Worm (Caenorhabditis elegans) whole organism, L3 larva: ENCODE measurements around the gene ncx-10.

ENCODE experiments used
- ceh-16 ChIP-seq: sonication (generic microtip); optimal IDR thresholded peaks from 2 replicates; lab custom pipeline; 2017; ENCODE audit warnings: missing biosample characterization, missing genetic modification characterization
- egl-5 ChIP-seq: fragments of 150-350 bp; optimal IDR thresholded peaks from 2 replicates; lab custom pipeline; 2017; ENCODE audit warnings: missing biosample characterization, missing genetic modification reagents, missing genetic modification characterization, inconsistent platforms
- elt-2 ChIP-seq: sonication (generic microtip); optimal IDR thresholded peaks from 2 replicates; lab custom pipeline; 2016; ENCODE audit warnings: missing genetic modification reagents, mild to moderate bottlenecking, missing genetic modification characterization, missing compliant biosample characterization
- jun-1 ChIP-seq: fragments of 150-350 bp; optimal IDR thresholded peaks from 2 replicates; lab custom pipeline; 2014; ENCODE audit warnings: missing biosample characterization, missing genetic modification reagents, missing genetic modification characterization
- lin-15B ChIP-seq: fragments of 150-350 bp; optimal IDR thresholded peaks from 2 replicates; lab custom pipeline; 2014; ENCODE audit warnings: missing biosample characterization, missing genetic modification characterization
- lin-39 ChIP-seq: fragments of 150-350 bp; optimal IDR thresholded peaks from 2 replicates; lab custom pipeline; 2018; ENCODE audit warnings: missing biosample characterization, missing genetic modification reagents, missing genetic modification characterization
- nfya-1 ChIP-seq: sonication (generic microtip); optimal IDR thresholded peaks from 2 replicates; lab custom pipeline; 2017; ENCODE audit warnings: missing genetic modification characterization, mild to moderate bottlenecking, missing compliant biosample characterization, antibody characterized with exemption, moderate library complexity; ENCODE audit not compliant: insufficient read depth
- nhr-237 ChIP-seq: fragments of 150-350 bp; optimal IDR thresholded peaks from 2 replicates; lab custom pipeline; 2014; ENCODE audit warnings: missing biosample characterization, missing genetic modification characterization
- nhr-43 ChIP-seq: sonication (generic microtip); optimal IDR thresholded peaks from 2 replicates; lab custom pipeline; 2016; ENCODE audit warnings: mild to moderate bottlenecking, missing genetic modification characterization, missing compliant biosample characterization; ENCODE audit not compliant: poor library complexity, severe bottlenecking
- nhr-77 ChIP-seq: fragments of 150-350 bp; optimal IDR thresholded peaks from 2 replicates; lab custom pipeline; 2014; ENCODE audit warnings: missing biosample characterization, missing genetic modification characterization
- pha-4 ChIP-seq: fragments of 150-350 bp; optimal IDR thresholded peaks from 2 replicates; lab custom pipeline; 2014; ENCODE audit warnings: missing biosample characterization, missing genetic modification reagents, missing genetic modification characterization
- pqm-1 ChIP-seq: fragments of 150-350 bp; optimal IDR thresholded peaks from 2 replicates; lab custom pipeline; 2017; ENCODE audit warnings: missing biosample characterization, missing genetic modification characterization, inconsistent platforms
- sea-2 ChIP-seq: fragments of 150-350 bp; sonication (generic microtip); optimal IDR thresholded peaks from 4 replicates; lab custom pipeline; 2014; ENCODE audit warnings: missing biosample characterization, missing genetic modification reagents, missing genetic modification characterization
- skn-1 ChIP-seq: fragments of 150-350 bp; optimal IDR thresholded peaks from 2 replicates; lab custom pipeline; 2014; ENCODE audit warnings: missing biosample characterization, missing genetic modification characterization
- snpc-4 ChIP-seq: fragments of 150-350 bp; optimal IDR thresholded peaks from 2 replicates; lab custom pipeline; 2014; ENCODE audit warnings: missing biosample characterization, missing genetic modification characterization
- tbx-2 ChIP-seq: sonication (generic microtip); optimal IDR thresholded peaks from 2 replicates; lab custom pipeline; 2016; ENCODE audit warnings: mild to moderate bottlenecking, missing genetic modification characterization, missing compliant biosample characterization
- ztf-11 ChIP-seq: fragments of 150-350 bp; optimal IDR thresholded peaks from 2 replicates; lab custom pipeline; 2014; ENCODE audit warnings: missing biosample characterization, missing genetic modification characterization

The ncx-10 gene

ce11 chrV:7893812-7894381, 39.0 kb downstream of the ncx-10 start, which contains the start of gene F40A3.6:
Gene F40A3.6, minus strand, starts transcription at chrV:7893862.
- TF ChIP-seq nfya-1 (peak; percentile 37), nhr-77 (tag; lab: Kevin White, UChicago) (no peak), ceh-16 (no peak), tbx-2 (no peak), lin-39 (tag; lab: Kevin White, UChicago) (peak; percentile 13), egl-5 (tag; lab: Kevin White, UChicago) (peak; percentile 78), jun-1 (tag; lab: Kevin White, UChicago) (no peak), nhr-237 (tag; lab: Kevin White, UChicago) (no peak)

ce11 chrV:7891230-7891629, 41.7 kb downstream of the ncx-10 start, which contains the start of gene F40A3.1:
Gene F40A3.1, plus strand, starts transcription at chrV:7891530.
- TF ChIP-seq egl-5 (tag; lab: Kevin White, UChicago), result no peak
- peak; percentile 52 for TF ChIP-seq lin-39 (tag; lab: Kevin White, UChicago)
- TF ChIP-seq ztf-11, result no peak
- TF ChIP-seq nhr-43 (tag; lab: Kevin White, UChicago), result no peak
- TF ChIP-seq sea-2, result no peak
- TF ChIP-seq lin-15B (tag; lab: Kevin White, UChicago), result no peak

- TF ChIP-seq skn-1 (tag; lab: Kevin White, UChicago) (no peak), pha-4 (tag; lab: Kevin White, UChicago) (peak; percentile 50), pqm-1 (tag; lab: Kevin White, UChicago) (peak; percentile 77), snpc-4 (tag; lab: Kevin White, UChicago) (peak; percentile 47), elt-2 (peak; percentile 48)
Observed at ce11 chrV:7888036-7888435, 44.9 kb downstream of the ncx-10 start.

- TF ChIP-seq nhr-237 (tag; lab: Kevin White, UChicago), result no peak
- peak; percentile 12 for TF ChIP-seq lin-39 (tag; lab: Kevin White, UChicago)
Observed at ce11 chrV:7884441-7884840, 48.5 kb downstream of the ncx-10 start.
